Fruit fly (Drosophila melanogaster) whole organism, prepupa: ENCODE measurements around the gene CG44044.

Source experiments
- Blimp-1 ChIP-seq: fragments of 200-800 bp; sonication (Bioruptor generic); optimal IDR thresholded peaks from 3 replicates; lab custom pipeline; 2017; ENCODE audit warnings: missing biosample characterization, missing genetic modification characterization, mild to moderate bottlenecking, moderate library complexity, missing genetic modification reagents
- CG10669 ChIP-seq: fragments of 200-800 bp; sonication (Bioruptor generic); optimal IDR thresholded peaks from 3 replicates; lab custom pipeline; 2018; ENCODE audit warnings: missing biosample characterization, mild to moderate bottlenecking, missing genetic modification characterization, moderate library complexity
- CG11294 ChIP-seq: fragments of 200-800 bp; sonication (Bioruptor generic); IDR thresholded peaks from 2 replicates; pipeline ENCODE4 v1.3.6; 2022; ENCODE audit warnings: missing biosample characterization, missing genetic modification characterization
- CG11762 ChIP-seq: fragments of 200-800 bp; sonication (Bioruptor generic); optimal IDR thresholded peaks from 3 replicates; lab custom pipeline; 2016; ENCODE audit warnings: missing biosample characterization, missing genetic modification characterization; ENCODE audit not compliant: insufficient read depth
- CG11902 ChIP-seq: fragments of 200-800 bp; sonication (Bioruptor generic); optimal IDR thresholded peaks from 3 replicates; lab custom pipeline; 2016; ENCODE audit warnings: missing biosample characterization, missing genetic modification characterization
- CG1621 ChIP-seq: fragments of 200-800 bp; sonication (Bioruptor generic); optimal IDR thresholded peaks from 3 replicates; lab custom pipeline; 2018; ENCODE audit warnings: missing biosample characterization, mild to moderate bottlenecking, missing genetic modification characterization
- CG3919 ChIP-seq: fragments of 200-800 bp; sonication (Bioruptor generic); optimal IDR thresholded peaks from 3 replicates; lab custom pipeline; 2016; ENCODE audit warnings: missing biosample characterization, missing genetic modification characterization
- CG4318 ChIP-seq: fragments of 200-800 bp; sonication (Bioruptor generic); optimal IDR thresholded peaks from 3 replicates; lab custom pipeline; 2017; ENCODE audit warnings: missing biosample characterization, mild to moderate bottlenecking, missing genetic modification characterization
- CG6276 ChIP-seq: fragments of 200-800 bp; sonication (Bioruptor generic); optimal IDR thresholded peaks from 2 replicates; lab custom pipeline; 2017; ENCODE audit warnings: missing biosample characterization, mild to moderate bottlenecking, missing genetic modification characterization
- CG6792 ChIP-seq: fragments of 200-800 bp; sonication (Bioruptor generic); optimal IDR thresholded peaks from 3 replicates; lab custom pipeline; 2016; ENCODE audit warnings: missing biosample characterization, missing genetic modification characterization
- CG6808 ChIP-seq: fragments of 200-800 bp; sonication (Bioruptor generic); optimal IDR thresholded peaks from 3 replicates; lab custom pipeline; 2017; ENCODE audit warnings: missing biosample characterization, missing genetic modification characterization, mild to moderate bottlenecking, moderate library complexity, missing genetic modification reagents
- CG6854 ChIP-seq: fragments of 200-800 bp; sonication (Bioruptor generic); optimal IDR thresholded peaks from 2 replicates; lab custom pipeline; 2017; ENCODE audit warnings: missing biosample characterization, mild to moderate bottlenecking, missing genetic modification characterization
- CG7368 ChIP-seq: fragments of 200-800 bp; sonication (Bioruptor generic); optimal IDR thresholded peaks from 3 replicates; lab custom pipeline; 2016; ENCODE audit warnings: missing biosample characterization, missing genetic modification characterization
- CG8119 ChIP-seq: fragments of 200-800 bp; sonication (Bioruptor generic); IDR thresholded peaks from 3 replicates; pipeline ENCODE4 v1.3.6; 2022; ENCODE audit warnings: missing biosample characterization, missing genetic modification characterization
- CG8319 ChIP-seq: fragments of 200-800 bp; sonication (Bioruptor generic); optimal IDR thresholded peaks from 3 replicates; lab custom pipeline; 2016; ENCODE audit warnings: missing biosample characterization, missing genetic modification characterization
- CG9139 ChIP-seq: fragments of 200-800 bp; sonication (Bioruptor generic); optimal IDR thresholded peaks from 3 replicates; lab custom pipeline; 2017; ENCODE audit warnings: missing biosample characterization, mild to moderate bottlenecking, missing genetic modification characterization
- Eip78C ChIP-seq: fragments of 200-800 bp; sonication (Bioruptor generic); peaks from one replicate; lab custom pipeline; 2016; ENCODE audit warnings: missing biosample characterization, missing genetic modification characterization
- Eip93F ChIP-seq: fragments of 200-800 bp; sonication (Bioruptor generic); optimal IDR thresholded peaks from 2 replicates; lab custom pipeline; 2016; ENCODE audit warnings: missing biosample characterization, mild to moderate bottlenecking, missing genetic modification characterization
- Ets21C ChIP-seq: fragments of 200-800 bp; sonication (Bioruptor generic); optimal IDR thresholded peaks from 3 replicates; lab custom pipeline; 2016; ENCODE audit warnings: missing biosample characterization, missing genetic modification characterization
- Hr38 ChIP-seq: sonication (Bioruptor generic); optimal IDR thresholded peaks from 2 replicates; lab custom pipeline; 2016; ENCODE audit warnings: missing biosample characterization, missing genetic modification characterization
- Hr39 ChIP-seq: fragments of 200-800 bp; sonication (Bioruptor generic); optimal IDR thresholded peaks from 2 replicates; lab custom pipeline; 2016; ENCODE audit warnings: missing biosample characterization, missing genetic modification characterization
- Hr4 ChIP-seq: fragments of 200-800 bp; sonication (Bioruptor generic); optimal IDR thresholded peaks from 3 replicates; lab custom pipeline; 2016; ENCODE audit warnings: missing biosample characterization, missing genetic modification characterization
- Lpt ChIP-seq: fragments of 200-800 bp; sonication (Bioruptor generic); optimal IDR thresholded peaks from 3 replicates; lab custom pipeline; 2016; ENCODE audit warnings: missing biosample characterization, missing genetic modification characterization
- Sox14 ChIP-seq: fragments of 200-800 bp; sonication (Bioruptor generic); optimal IDR thresholded peaks from 3 replicates; lab custom pipeline; 2016; ENCODE audit warnings: missing biosample characterization, missing genetic modification characterization
- Sox15 ChIP-seq: fragments of 200-800 bp; sonication (Bioruptor generic); optimal IDR thresholded peaks from 3 replicates; lab custom pipeline; 2016; ENCODE audit warnings: missing biosample characterization, missing genetic modification characterization
- acj6 ChIP-seq: fragments of 200-800 bp; sonication (Bioruptor generic); optimal IDR thresholded peaks from 3 replicates; lab custom pipeline; 2016; ENCODE audit warnings: missing biosample characterization, missing genetic modification characterization
- cyc ChIP-seq: fragments of 200-800 bp; sonication (Bioruptor generic); optimal IDR thresholded peaks from 3 replicates; lab custom pipeline; 2016; ENCODE audit warnings: missing biosample characterization, missing genetic modification characterization
- dac ChIP-seq: fragments of 200-800 bp; sonication (Bioruptor generic); optimal IDR thresholded peaks from 2 replicates; lab custom pipeline; 2017; ENCODE audit warnings: missing biosample characterization, mild to moderate bottlenecking, missing genetic modification characterization
- dsx ChIP-seq: fragments of 200-800 bp; optimal IDR thresholded peaks from 3 replicates; lab custom pipeline; 2019; ENCODE audit warnings: missing biosample characterization, mild to moderate bottlenecking, missing genetic modification characterization, moderate library complexity; ENCODE audit not compliant: poor library complexity, severe bottlenecking
- eg ChIP-seq: fragments of 200-800 bp; sonication (Bioruptor generic); IDR thresholded peaks from 3 replicates; pipeline ENCODE4 v1.3.6; 2022; ENCODE audit warnings: missing biosample characterization, missing genetic modification characterization
- net ChIP-seq: fragments of 200-800 bp; sonication (Bioruptor generic); optimal IDR thresholded peaks from 3 replicates; lab custom pipeline; 2016; ENCODE audit warnings: missing biosample characterization, missing genetic modification characterization
- pdm3 ChIP-seq: fragments of 200-800 bp; sonication (Bioruptor generic); optimal IDR thresholded peaks from 3 replicates; lab custom pipeline; 2016; ENCODE audit warnings: missing biosample characterization, missing genetic modification characterization
- spab ChIP-seq: fragments of 200-800 bp; sonication (Bioruptor generic); optimal IDR thresholded peaks from 2 replicates; lab custom pipeline; 2017; ENCODE audit warnings: missing biosample characterization, mild to moderate bottlenecking, missing genetic modification characterization, missing genetic modification reagents
- ss ChIP-seq, 2 experiments: fragments of 200-800 bp; sonication (Bioruptor generic); optimal IDR thresholded peaks; 2 replicates in 1 of 2; 3 replicates in 1 of 2; lab custom pipeline; 2017 to 2018; ENCODE audit warnings: mild to moderate bottlenecking in 2 of 2, missing biosample characterization in 2 of 2, missing genetic modification characterization in 2 of 2, moderate library complexity in 1 of 2
- svp ChIP-seq: fragments of 200-800 bp; sonication (Bioruptor generic); peaks from one replicate; lab custom pipeline; 2016; ENCODE audit warnings: missing biosample characterization, missing genetic modification characterization
- topi ChIP-seq: fragments of 200-800 bp; sonication (Bioruptor generic); optimal IDR thresholded peaks from 3 replicates; lab custom pipeline; 2016; ENCODE audit warnings: missing biosample characterization, missing genetic modification characterization
- vri ChIP-seq: fragments of 200-800 bp; sonication (Bioruptor generic); optimal IDR thresholded peaks from 3 replicates; lab custom pipeline; 2016; ENCODE audit warnings: missing biosample characterization, mild to moderate bottlenecking, missing genetic modification characterization

The CG44044 gene

dm6 chr3R:16288714-16289291 lies 32.8 kb upstream of the CG44044 start (continued):
- TF ChIP-seq CG11294 (GFP tag; lab: Robert Waterston, UW) (no peak), ss (GFP tag; optimal IDR thresholded peaks at IDR 0.05; lab: Kevin White, UChicago) (peak in 1 of 2 experiments; percentile 26), spab (no peak), CG3919 (GFP tag; lab: Kevin White, UChicago) (no peak), Hr38 (GFP tag; lab: Kevin White, UChicago) (no peak), CG4318 (no peak), CG6854 (GFP tag; lab: Kevin White, UChicago) (no peak), Sox14 (GFP tag; lab: Kevin White, UChicago) (peak; percentile 56), Ets21C (GFP tag; lab: Kevin White, UChicago) (no peak), acj6 (GFP tag; lab: Kevin White, UChicago) (no peak), CG8319 (no peak), Eip93F (GFP tag; lab: Kevin White, UChicago) (no peak), Blimp-1 (no peak), cyc (GFP tag; lab: Kevin White, UChicago) (no peak), Lpt (GFP tag; lab: Kevin White, UChicago) (no peak), CG6792 (GFP tag; lab: Kevin White, UChicago) (no peak), CG10669 (GFP tag; lab: Kevin White, UChicago) (peak; percentile 12), dac (GFP tag; lab: Kevin White, UChicago) (no peak)

dm6 chr3R:16290242-16290824 lies 31.3 kb upstream of the CG44044 start:
- TF ChIP-seq CG11902 (no peak), dac (GFP tag; lab: Kevin White, UChicago) (no peak), CG11294 (GFP tag; lab: Robert Waterston, UW) (no peak), Hr4 (GFP tag; lab: Kevin White, UChicago) (no peak), CG10669 (GFP tag; lab: Kevin White, UChicago) (no peak), CG4318 (no peak), Sox15 (GFP tag; lab: Kevin White, UChicago) (no peak), ss (GFP tag; optimal IDR thresholded peaks at IDR 0.05; lab: Kevin White, UChicago) (no peak), svp (GFP tag; lab: Kevin White, UChicago) (no peak), Eip78C (GFP tag; lab: Kevin White, UChicago) (peak; percentile 51), vri (GFP tag; lab: Kevin White, UChicago) (peak; percentile 2), Eip93F (GFP tag; lab: Kevin White, UChicago) (no peak), CG6276 (GFP tag; lab: Kevin White, UChicago) (no peak), CG6792 (GFP tag; lab: Kevin White, UChicago) (no peak), Sox14 (GFP tag; lab: Kevin White, UChicago) (peak; percentile 81), Blimp-1 (no peak), Ets21C (GFP tag; lab: Kevin White, UChicago) (no peak), CG1621 (tag; lab: Kevin White, UChicago) (no peak), CG3919 (GFP tag; lab: Kevin White, UChicago) (no peak), pdm3 (GFP tag; lab: Kevin White, UChicago) (no peak), CG6854 (GFP tag; lab: Kevin White, UChicago) (no peak), CG9139 (GFP tag; lab: Kevin White, UChicago) (no peak), eg (no peak), CG11762 (GFP tag; lab: Kevin White, UChicago) (no peak)

- no peak for TF ChIP-seq CG7368
- TF ChIP-seq topi: no peak
- no peak for TF ChIP-seq CG8119 (GFP tag; lab: Robert Waterston, UW)
- TF ChIP-seq spab: no peak
- no peak for TF ChIP-seq net (GFP tag; lab: Kevin White, UChicago)
- TF ChIP-seq dsx (GFP tag; lab: Kevin White, UChicago): no peak
- TF ChIP-seq Hr39 (GFP tag; lab: Kevin White, UChicago): no peak
- no peak for TF ChIP-seq CG10669 (GFP tag; lab: Kevin White, UChicago)
- no peak for TF ChIP-seq CG6792 (GFP tag; lab: Kevin White, UChicago)
- no peak for TF ChIP-seq CG6808 (GFP tag; lab: Kevin White, UChicago)
- TF ChIP-seq CG6276 (GFP tag; lab: Kevin White, UChicago): no peak
Observed at dm6 chr3R:16295513-16296123, 26.0 kb upstream of the CG44044 start.
